Fruit fly (Drosophila melanogaster) ovary, adult (tissue): Measurements from ENCODE around the gene CG12099.

Source experiments
- CG17801 ChIP-seq: fragments of 200-800 bp; optimal IDR thresholded peaks from 2 replicates; lab custom pipeline; 2019; ENCODE audit warnings: missing biosample characterization, mild to moderate bottlenecking, missing genetic modification characterization, moderate library complexity; ENCODE audit not compliant: partially characterized antibody

The CG12099 gene

DNA sequence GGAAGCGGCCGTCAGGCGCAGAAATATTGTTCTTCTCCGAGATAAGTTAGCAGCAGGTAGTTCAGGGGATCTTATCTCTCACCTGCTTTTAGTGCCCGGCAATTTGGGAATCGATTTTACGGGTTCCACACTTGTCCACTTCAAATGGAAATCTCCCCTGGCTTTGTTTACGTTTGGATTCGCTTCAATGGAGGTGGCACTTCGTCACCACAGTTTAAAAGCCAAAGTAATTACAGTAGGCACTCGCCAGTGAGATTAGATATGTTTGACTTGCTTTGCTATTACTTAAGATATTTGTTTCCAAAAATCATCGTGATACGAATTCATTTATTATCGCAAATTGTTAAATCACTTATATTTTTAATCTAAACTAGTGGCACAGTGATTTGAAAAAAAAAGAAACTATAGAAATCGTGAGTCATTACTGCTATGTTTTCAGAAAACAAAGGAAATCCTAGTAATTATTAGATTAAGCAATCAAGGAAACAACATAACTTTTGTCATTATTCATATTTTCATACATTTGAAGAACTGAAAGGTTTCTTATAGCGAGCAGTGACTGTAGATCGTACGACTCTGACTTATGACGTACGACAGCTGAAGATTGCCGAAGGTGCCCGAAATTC lies 9.8 kb downstream of the CG12099 start:
- peak; percentile 72 for TF ChIP-seq CG17801 (GFP tag; lab: Kevin White, UChicago)

DNA sequence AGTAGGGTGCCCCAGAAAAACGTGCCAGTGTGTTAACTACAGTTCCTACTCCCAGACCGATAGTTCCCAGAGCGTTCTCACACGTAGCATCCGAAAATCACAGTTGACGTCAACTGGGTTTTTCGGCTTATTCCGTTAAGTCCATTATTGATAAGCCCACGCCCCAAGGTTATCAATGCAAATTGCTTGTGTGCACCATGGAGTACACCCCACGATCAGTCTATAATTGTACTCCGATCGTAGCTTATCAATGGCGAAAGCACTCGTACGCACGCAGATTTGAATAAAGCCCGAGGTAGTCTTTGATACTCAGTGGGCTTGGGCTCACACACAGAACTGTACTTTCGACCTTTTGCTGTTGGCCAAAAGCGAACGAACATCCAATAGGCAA lies 11.2 kb downstream of the CG12099 start:
- TF ChIP-seq CG17801 (GFP tag; lab: Kevin White, UChicago), result no peak

DNA sequence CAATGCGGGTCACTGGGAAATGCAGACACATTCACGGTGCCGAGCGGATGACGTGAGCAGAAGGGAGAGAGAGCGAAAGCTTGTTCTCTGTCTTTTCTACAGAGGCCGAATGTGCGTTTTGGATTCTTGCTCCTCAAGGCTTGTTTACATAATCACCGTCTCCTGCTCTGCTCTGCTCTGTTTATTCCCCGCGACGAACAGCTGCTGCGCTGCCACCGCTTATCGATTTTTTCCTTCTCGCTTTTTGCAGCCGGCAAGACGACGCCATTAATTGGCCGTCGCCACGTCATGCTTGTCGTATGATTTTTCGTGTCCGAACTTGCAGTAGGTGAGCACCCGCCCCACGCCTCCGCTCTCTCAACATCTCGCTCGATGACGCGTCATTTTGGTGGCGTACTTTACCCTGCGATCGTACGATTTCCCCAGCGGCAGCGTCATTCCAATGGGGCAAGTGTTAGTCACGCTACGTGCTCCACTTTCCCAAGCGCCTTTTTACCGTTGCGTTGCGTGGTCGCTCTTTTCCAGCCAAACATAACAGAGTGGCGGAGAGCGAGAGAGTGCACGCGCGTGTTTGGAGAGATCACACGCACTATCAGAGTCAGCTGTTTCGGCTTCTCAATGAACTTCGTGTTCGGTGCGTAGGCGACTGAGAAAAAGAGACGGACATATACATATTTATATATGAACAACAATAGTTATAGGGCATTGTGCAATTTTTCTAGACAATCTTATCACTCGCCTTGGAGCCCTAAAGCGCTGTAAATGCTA lies 11.8 kb downstream of the CG12099 start:
- peak; percentile 87 for TF ChIP-seq CG17801 (GFP tag; lab: Kevin White, UChicago)

DNA sequence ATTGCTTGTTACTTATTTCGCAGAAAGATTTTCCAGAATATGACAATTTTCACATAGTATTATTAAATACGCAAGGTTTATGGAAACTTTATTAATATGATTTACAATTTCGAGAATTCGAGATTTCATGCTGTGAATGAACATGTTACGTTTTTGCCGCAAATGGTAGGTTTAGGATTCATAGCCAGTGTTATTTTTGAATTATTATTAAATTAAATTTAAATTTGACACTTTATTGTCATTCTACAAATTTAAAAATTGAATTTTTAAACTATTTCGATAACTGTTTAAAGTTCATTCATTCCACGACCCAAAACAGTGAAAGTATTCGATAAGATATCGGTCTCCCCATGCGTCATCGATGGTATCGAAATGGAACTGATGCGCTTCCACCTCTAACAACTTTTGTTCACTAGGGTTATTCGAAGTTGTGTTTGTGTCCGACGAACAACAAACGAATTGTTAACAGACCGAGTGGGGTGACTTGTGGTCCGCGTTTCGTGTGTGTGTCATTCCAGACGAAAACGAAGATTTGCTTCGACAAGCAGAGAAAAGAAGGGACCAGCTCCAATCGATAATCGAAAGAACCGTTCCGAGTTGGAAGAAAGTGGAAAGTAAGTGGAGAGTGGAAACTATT lies 12.5 kb downstream of the CG12099 start, which contains the start of the genes CG32313 and Pcyt1:
TSS of gene CG32313 (minus strand) at position 51 of the 637 bp plus-strand sequence.
TSS of gene Pcyt1 (plus strand) at position 400 of the 637 bp plus-strand sequence.
- peak; percentile 66 for TF ChIP-seq CG17801 (GFP tag; lab: Kevin White, UChicago)

DNA sequence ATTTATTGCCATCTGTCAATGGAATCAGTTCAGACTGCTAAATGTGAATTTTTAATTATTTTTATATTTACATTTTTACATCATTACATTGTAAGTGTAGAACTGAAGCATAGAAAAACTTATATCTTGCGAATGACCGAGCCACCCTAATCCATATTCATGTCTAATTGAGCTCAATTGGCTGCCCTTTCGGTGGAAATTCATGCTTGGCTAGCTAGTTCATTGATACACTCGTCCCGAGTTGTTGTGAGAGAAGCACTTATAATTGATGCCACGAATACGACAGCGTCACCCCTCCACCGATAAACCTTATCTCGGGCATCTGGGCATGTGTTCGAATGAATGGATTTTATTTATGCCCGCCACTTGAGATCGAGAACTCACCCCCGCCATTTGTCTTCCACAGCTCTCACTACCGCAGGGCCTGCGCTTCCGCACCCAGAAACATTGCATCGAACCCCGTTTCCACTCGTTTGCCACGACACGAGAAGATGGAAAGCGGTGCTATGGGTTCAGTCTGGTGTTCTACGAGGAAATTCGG lies 19.9 kb downstream of the CG12099 start:
- TF ChIP-seq CG17801 (GFP tag; lab: Kevin White, UChicago), result no peak

DNA sequence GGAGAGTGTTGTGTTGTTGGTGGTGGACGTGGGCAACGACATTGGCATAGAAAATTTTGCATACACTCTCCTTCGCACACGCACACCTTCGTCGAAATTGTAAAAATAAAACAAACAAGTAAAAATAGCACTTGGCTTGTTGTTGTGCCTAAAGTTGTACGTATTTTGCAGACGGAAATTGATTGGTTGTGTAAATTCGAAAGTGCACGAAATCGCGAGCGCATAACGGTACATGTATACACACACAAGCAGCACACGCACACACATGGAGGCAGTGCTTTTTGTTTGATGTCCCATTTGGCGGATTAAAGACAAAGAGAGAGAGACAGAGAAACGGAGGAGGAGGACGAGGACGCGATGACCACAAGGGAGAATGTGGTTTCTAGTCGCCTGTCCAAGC lies 20.9 kb downstream of the CG12099 start:
- no peak for TF ChIP-seq CG17801 (GFP tag; lab: Kevin White, UChicago)

DNA sequence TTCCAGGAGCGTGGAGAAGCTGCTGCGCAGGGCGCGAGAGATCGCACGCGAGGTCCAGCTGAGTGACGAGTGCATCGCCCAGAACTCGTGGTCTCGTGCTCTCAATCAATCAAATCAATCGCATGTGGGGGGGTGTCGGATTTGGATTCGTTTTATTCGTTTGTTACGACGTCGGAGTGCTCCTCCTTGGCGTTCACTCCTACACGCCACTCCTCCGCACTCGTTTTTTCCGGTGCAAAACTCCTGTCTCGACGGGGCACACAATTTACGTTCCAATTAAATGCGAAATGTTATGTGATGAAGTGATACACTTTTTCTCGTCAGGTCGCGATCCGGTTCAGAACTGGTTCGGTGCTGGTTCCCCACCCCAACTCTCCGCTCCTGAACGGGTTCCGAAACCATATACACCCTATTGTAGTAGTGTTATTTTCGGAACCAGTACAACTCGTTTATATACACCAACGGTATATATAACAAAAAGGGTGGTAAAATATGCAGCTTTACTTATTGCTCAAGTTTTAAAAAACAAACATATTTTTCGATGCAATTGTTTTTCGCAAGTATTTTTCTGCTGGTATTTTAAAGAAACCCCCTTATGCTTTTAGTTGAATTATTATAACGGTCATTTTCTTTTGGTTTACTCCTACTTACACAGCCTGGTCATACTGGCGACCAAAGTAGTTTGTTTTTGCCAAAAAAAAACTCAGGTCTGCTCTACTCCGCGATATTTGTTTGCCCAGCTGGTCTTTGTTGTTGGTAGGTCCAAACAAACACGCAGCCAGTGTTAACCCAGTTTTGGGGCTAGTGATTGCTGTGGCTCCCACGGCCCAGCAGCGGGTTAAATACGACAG lies 21.6 kb downstream of the CG12099 start, which contains the start of the genes CG12091 and pns:
TSS of gene CG12091 (minus strand) at position 349 of the 851 bp plus-strand sequence.
TSS of gene pns (plus strand) at position 651 of the 851 bp plus-strand sequence.
- TF ChIP-seq CG17801 (GFP tag; lab: Kevin White, UChicago), result peak; percentile 57

DNA sequence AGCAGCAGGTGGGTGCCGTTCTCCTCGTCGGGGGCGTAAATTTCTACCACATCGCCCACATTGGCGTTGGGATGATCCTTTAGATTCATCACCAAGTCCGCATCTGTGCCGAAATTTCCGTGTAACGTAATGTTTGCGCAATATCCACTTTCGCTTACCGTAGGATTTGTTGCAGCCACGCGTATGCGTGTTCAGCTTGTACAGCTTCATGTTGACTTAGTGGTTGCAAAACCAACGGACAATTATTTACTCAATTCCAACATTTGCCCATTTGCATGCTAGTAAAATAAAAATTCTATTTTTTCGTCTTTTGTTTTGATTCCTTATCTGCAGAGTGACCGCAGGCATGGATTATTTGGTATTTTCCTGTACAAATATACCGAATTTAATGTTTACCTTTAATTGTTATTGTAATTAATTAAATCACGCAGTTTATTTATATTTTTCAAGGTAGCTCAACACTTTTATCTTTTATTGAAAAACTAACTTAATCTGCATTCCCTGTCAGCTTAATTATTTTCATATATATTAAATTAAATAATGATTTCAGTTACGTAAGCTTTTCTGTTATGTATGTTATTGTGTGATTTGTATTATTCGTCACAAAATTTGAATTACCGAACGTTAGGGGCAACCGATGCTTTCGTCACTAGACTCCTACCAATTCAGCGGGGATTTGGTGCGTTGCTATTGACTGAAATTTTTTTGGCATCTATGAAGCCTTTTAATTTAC lies 24.4 kb downstream of the CG12099 start, which contains the start of gene Iml1:
TSS of gene Iml1 (minus strand) at position 336 of the 733 bp plus-strand sequence.
- TF ChIP-seq CG17801 (GFP tag; lab: Kevin White, UChicago), result peak; percentile 7

DNA sequence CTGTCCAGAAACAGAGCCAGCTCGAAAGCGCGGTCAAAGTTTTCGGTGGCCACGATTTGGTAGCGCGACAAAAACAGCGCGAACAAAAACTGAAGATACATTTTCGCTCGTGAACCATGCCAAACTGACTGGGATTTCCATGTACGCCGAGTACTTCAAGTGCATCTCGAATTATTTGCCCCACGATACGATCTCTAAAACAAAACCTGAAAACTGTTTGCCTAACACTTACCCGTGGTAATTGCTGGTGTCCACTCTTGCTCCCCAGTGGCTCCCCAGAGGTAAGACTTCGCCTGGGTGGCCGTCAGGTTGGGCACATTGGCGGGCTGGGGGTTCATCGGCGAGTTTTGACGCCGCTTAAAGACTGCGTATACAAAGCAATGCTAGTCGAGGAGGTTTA lies 27.1 kb downstream of the CG12099 start, which contains the start of gene Ir62a:
TSS of gene Ir62a (minus strand) at position 101 of the 400 bp plus-strand sequence.
- TF ChIP-seq CG17801 (GFP tag; lab: Kevin White, UChicago), result no peak

DNA sequence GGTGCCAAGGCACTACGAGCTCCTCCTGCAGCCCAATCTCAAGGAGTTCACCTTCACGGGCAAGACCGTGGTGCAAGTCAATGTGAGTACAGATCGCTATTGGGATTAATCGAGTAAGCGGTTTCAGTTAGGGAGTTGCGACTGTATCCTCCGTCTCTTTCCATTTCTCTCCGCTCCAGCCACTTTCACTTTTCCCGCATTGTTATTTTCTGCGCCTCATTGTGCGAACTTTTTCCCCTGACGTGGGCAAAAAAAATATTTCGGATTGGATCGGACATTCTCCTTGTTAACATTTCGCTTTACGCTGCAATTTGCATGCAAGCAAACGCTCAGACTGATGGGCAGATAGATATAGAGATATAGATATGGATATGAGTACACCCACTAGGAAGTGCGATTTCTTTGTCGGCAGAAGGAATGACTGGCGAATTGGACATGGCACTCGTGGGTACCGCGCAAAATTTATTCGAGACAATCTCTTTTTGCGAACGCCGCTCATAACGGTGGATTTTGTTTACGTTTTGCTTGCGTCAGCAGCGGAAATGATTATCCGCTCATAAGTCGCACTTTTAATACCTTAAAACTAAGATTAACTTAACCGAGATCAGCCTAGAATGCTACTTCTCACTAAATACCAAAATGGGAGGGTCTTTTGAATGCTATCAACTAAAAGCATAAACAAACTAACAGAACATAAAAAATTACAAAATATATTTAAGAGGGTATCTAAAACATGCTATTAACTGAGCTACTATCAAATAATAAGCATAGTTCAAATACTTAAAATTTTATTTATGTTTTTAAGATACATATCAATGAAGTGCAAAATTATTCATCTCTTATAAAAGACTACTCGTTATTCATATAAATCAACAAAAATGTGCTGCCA lies 39.3 kb downstream of the CG12099 start:
- peak; percentile 52 for TF ChIP-seq CG17801 (GFP tag; lab: Kevin White, UChicago)

DNA sequence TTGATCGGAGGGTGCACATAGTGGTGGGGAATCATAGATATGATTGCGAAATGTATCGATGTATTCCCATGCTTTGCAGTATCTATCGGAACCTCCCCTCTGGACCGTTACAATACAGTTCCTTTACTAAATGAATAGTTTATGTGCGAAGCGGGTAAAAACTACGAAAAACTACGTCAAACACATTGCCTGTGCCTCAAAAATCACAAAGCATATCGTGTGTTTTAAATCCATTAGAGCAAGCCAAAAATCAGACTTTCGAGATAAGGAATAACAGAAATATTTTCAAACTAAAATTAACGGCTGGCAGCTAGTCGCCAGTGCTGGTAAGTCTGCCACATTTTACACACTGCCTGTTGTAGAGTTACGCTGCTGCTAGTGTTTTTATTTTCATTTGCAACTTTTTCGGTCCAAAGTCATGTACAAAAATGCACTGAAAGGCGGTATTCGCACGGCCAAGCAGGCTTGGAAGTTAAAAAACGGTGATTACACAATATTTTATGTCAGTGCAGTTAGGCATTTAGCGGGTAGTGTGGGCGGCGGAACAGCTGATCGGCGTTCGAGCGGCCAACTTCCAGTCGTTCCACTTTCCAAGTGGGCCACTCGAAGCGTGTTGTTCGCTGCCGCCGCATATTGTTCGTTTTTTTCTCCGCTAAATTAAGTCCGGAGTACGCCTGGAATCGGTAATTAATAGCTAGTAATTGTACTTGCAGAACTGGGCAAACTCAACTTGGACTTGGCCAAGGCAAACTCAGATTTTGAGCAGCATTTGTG lies 40.8 kb downstream of the CG12099 start:
- TF ChIP-seq CG17801 (GFP tag; lab: Kevin White, UChicago), result peak; percentile 9
